Fruit fly (Drosophila melanogaster) whole organism, embryonic: ENCODE measurements around the gene Sfp23F.
A peak's percentile ranks its signal among the peaks of the same experiment; 100 is the strongest.

Source experiments
- ATbp ChIP-seq: fragments of 200-800 bp; sonication (Bioruptor generic); optimal IDR thresholded peaks from 2 replicates; lab custom pipeline; 2017; ENCODE audit warnings: missing biosample characterization, mild to moderate bottlenecking, missing genetic modification characterization, missing genetic modification reagents
- Abd-B ChIP-seq: fragments of 200-800 bp; sonication (Bioruptor generic); optimal IDR thresholded peaks from 2 replicates; lab custom pipeline; 2018; ENCODE audit warnings: missing biosample characterization, mild to moderate bottlenecking, missing genetic modification characterization, moderate library complexity
- Aef1 ChIP-seq: fragments of 200-800 bp; sonication (Bioruptor generic); IDR thresholded peaks from 3 replicates; pipeline ENCODE4 v1.3.6; 2022; ENCODE audit warnings: missing biosample characterization, missing genetic modification characterization
- Blimp-1 ChIP-seq: fragments of 200-800 bp; sonication (Bioruptor generic); optimal IDR thresholded peaks from 3 replicates; lab custom pipeline; 2018; ENCODE audit warnings: missing biosample characterization, missing genetic modification characterization, mild to moderate bottlenecking, moderate library complexity, missing genetic modification reagents
- Bteb2 ChIP-seq: fragments of 200-800 bp; sonication (Bioruptor generic); optimal IDR thresholded peaks from 2 replicates; lab custom pipeline; 2016; ENCODE audit warnings: missing biosample characterization, missing genetic modification characterization
- CG10543 ChIP-seq: fragments of 200-800 bp; sonication (Bioruptor generic); optimal IDR thresholded peaks from 3 replicates; lab custom pipeline; 2017; ENCODE audit warnings: missing biosample characterization, mild to moderate bottlenecking, missing genetic modification characterization, moderate library complexity
- CG10654 ChIP-seq: fragments of 200-800 bp; sonication (Bioruptor generic); optimal IDR thresholded peaks from 2 replicates; lab custom pipeline; 2016; ENCODE audit warnings: missing biosample characterization, missing genetic modification characterization
- CG12219 ChIP-seq: fragments of 200-800 bp; sonication (Bioruptor generic); optimal IDR thresholded peaks from 3 replicates; lab custom pipeline; 2018; ENCODE audit warnings: missing biosample characterization, mild to moderate bottlenecking, missing genetic modification characterization
- CG15479 ChIP-seq: fragments of 200-800 bp; sonication (Bioruptor generic); optimal IDR thresholded peaks from 3 replicates; lab custom pipeline; 2019; ENCODE audit warnings: missing biosample characterization, mild to moderate bottlenecking, missing genetic modification characterization, moderate library complexity
- CG1647 ChIP-seq: fragments of 200-800 bp; sonication (Bioruptor generic); optimal IDR thresholded peaks from 3 replicates; lab custom pipeline; 2016; ENCODE audit warnings: missing biosample characterization, missing genetic modification characterization
- CG17359 ChIP-seq: fragments of 200-800 bp; sonication (Bioruptor generic); optimal IDR thresholded peaks from 3 replicates; lab custom pipeline; 2018; ENCODE audit warnings: missing biosample characterization, mild to moderate bottlenecking, missing genetic modification characterization, moderate library complexity
- CG17385 ChIP-seq: fragments of 200-800 bp; sonication (Bioruptor generic); optimal IDR thresholded peaks from 3 replicates; lab custom pipeline; 2018; ENCODE audit warnings: missing biosample characterization, mild to moderate bottlenecking, missing genetic modification characterization
- CG31441 ChIP-seq: fragments of 200-800 bp; sonication (Bioruptor generic); IDR thresholded peaks from 2 replicates; pipeline ENCODE4 v1.3.6; 2022; ENCODE audit warnings: missing biosample characterization, missing genetic modification characterization
- CG32772 ChIP-seq: fragments of 200-800 bp; sonication (Bioruptor generic); IDR thresholded peaks from 2 replicates; pipeline ENCODE4 v1.3.6; 2022; ENCODE audit warnings: missing biosample characterization, missing genetic modification characterization
- CG3847 ChIP-seq: fragments of 200-800 bp; sonication (Bioruptor generic); IDR thresholded peaks from 2 replicates; pipeline ENCODE4 v1.3.6; 2022; ENCODE audit warnings: missing biosample characterization, missing genetic modification characterization
- CG3995 ChIP-seq: fragments of 200-800 bp; sonication (Bioruptor generic); optimal IDR thresholded peaks from 3 replicates; lab custom pipeline; 2016; ENCODE audit warnings: missing biosample characterization, missing genetic modification characterization
- CG4404 ChIP-seq: fragments of 200-800 bp; sonication (Bioruptor generic); IDR thresholded peaks from 2 replicates; pipeline ENCODE4 v1.3.6; 2022; ENCODE audit warnings: missing biosample characterization, missing genetic modification characterization
- CG5180 ChIP-seq: fragments of 200-800 bp; sonication (Bioruptor generic); optimal IDR thresholded peaks from 3 replicates; lab custom pipeline; 2017; ENCODE audit warnings: missing biosample characterization, missing genetic modification characterization, mild to moderate bottlenecking, moderate library complexity, missing genetic modification reagents
- CG6683 ChIP-seq: fragments of 200-800 bp; sonication (Bioruptor generic); optimal IDR thresholded peaks from 2 replicates; lab custom pipeline; 2017; ENCODE audit warnings: missing biosample characterization, mild to moderate bottlenecking, missing genetic modification characterization, missing genetic modification reagents
- CG7372 ChIP-seq: fragments of 200-800 bp; sonication (Bioruptor generic); IDR thresholded peaks from 2 replicates; pipeline ENCODE4 v1.3.6; 2022; ENCODE audit warnings: missing biosample characterization, missing genetic modification characterization
- CG8478 ChIP-seq: fragments of >200 bp; optimal IDR thresholded peaks from 2 replicates; lab custom pipeline; 2018
- CG8944 ChIP-seq: fragments of 200-800 bp; sonication (Bioruptor generic); optimal IDR thresholded peaks from 3 replicates; lab custom pipeline; 2016; ENCODE audit warnings: missing biosample characterization, missing genetic modification characterization
- Deaf1 ChIP-seq: fragments of 200-800 bp; optimal IDR thresholded peaks from 3 replicates; lab custom pipeline; 2019; ENCODE audit warnings: missing biosample characterization, mild to moderate bottlenecking, missing genetic modification characterization, moderate library complexity
- Drgx ChIP-seq: fragments of 200-800 bp; sonication (Bioruptor generic); IDR thresholded peaks from 2 replicates; pipeline ENCODE4 v1.3.6; 2022; ENCODE audit warnings: missing biosample characterization, missing genetic modification characterization
- E2f2 ChIP-seq: fragments of 200-800 bp; sonication (Bioruptor generic); IDR thresholded peaks from 2 replicates; pipeline ENCODE4 v1.3.6; 2022; ENCODE audit warnings: missing biosample characterization, missing genetic modification characterization
- Ets65A ChIP-seq: fragments of 200-800 bp; sonication (Bioruptor generic); peaks from one replicate; lab custom pipeline; 2016; ENCODE audit warnings: missing biosample characterization, missing genetic modification characterization
- Hsf ChIP-seq: fragments of 200-800 bp; sonication (Bioruptor generic); optimal IDR thresholded peaks from 3 replicates; lab custom pipeline; 2016; ENCODE audit warnings: missing biosample characterization, missing genetic modification characterization
- Poxn ChIP-seq: fragments of 200-800 bp; sonication (Bioruptor generic); IDR thresholded peaks from 2 replicates; pipeline ENCODE4 v1.3.6; 2022; ENCODE audit warnings: missing biosample characterization, missing genetic modification characterization
- Sox102F ChIP-seq: fragments of 200-800 bp; sonication (Bioruptor generic); optimal IDR thresholded peaks from 2 replicates; lab custom pipeline; 2018; ENCODE audit warnings: missing biosample characterization, mild to moderate bottlenecking, missing genetic modification characterization, moderate library complexity
- Trl ChIP-seq, 3 experiments: fragments of >200 bp in 2 of 3; fragments of 200-800 bp in 1 of 3; sonication (Bioruptor generic) in 1 of 3; optimal IDR thresholded peaks; 2 replicates in 1 of 3; 3 replicates in 2 of 3; lab custom pipeline; 2016 to 2017; ENCODE audit warnings: missing biosample characterization in 1 of 3, missing genetic modification characterization in 1 of 3
- br ChIP-seq: fragments of >200 bp; optimal IDR thresholded peaks from 2 replicates; lab custom pipeline; 2017
- chn ChIP-seq: fragments of 200-800 bp; sonication (Bioruptor generic); optimal IDR thresholded peaks from 2 replicates; lab custom pipeline; 2016; ENCODE audit warnings: missing biosample characterization, missing genetic modification characterization
- dan ChIP-seq: fragments of 200-800 bp; sonication (Bioruptor generic); IDR thresholded peaks from 2 replicates; pipeline ENCODE4 v1.3.6; 2022; ENCODE audit warnings: missing biosample characterization, missing genetic modification characterization
- dimm ChIP-seq: fragments of 200-800 bp; sonication (Bioruptor generic); IDR thresholded peaks from 2 replicates; pipeline ENCODE4 v1.3.6; 2022; ENCODE audit warnings: missing biosample characterization, missing genetic modification characterization
- dmrt11E ChIP-seq: fragments of 200-800 bp; sonication (Bioruptor generic); optimal IDR thresholded peaks from 3 replicates; lab custom pipeline; 2018; ENCODE audit warnings: missing biosample characterization, mild to moderate bottlenecking, missing genetic modification characterization, moderate library complexity
- dysf ChIP-seq: fragments of 200-800 bp; sonication (Bioruptor generic); IDR thresholded peaks from 3 replicates; pipeline ENCODE4 v1.3.6; 2022; ENCODE audit warnings: missing biosample characterization, missing genetic modification characterization
- ewg ChIP-seq: fragments of 200-800 bp; sonication (Bioruptor generic); optimal IDR thresholded peaks from 3 replicates; lab custom pipeline; 2017; ENCODE audit warnings: mild to moderate bottlenecking, missing biosample characterization, missing genetic modification reagents, missing genetic modification characterization
- fru ChIP-seq: fragments of >200 bp; optimal IDR thresholded peaks from 2 replicates; lab custom pipeline; 2017
- ftz-f1 ChIP-seq: fragments of 200-800 bp; sonication (Bioruptor generic); optimal IDR thresholded peaks from 2 replicates; lab custom pipeline; 2016; ENCODE audit warnings: missing biosample characterization, missing genetic modification characterization
- sens-2 ChIP-seq: fragments of 200-800 bp; sonication (Bioruptor generic); IDR thresholded peaks from 2 replicates; pipeline ENCODE4 v1.3.6; 2022; ENCODE audit warnings: missing biosample characterization, missing genetic modification characterization
- seq ChIP-seq: fragments of 200-800 bp; sonication (Bioruptor generic); IDR thresholded peaks from 2 replicates; pipeline ENCODE4 v1.3.6; 2022; ENCODE audit warnings: missing biosample characterization, missing genetic modification characterization
- shn ChIP-seq: fragments of 200-800 bp; sonication (Bioruptor generic); optimal IDR thresholded peaks from 3 replicates; lab custom pipeline; 2016; ENCODE audit warnings: missing biosample characterization, missing genetic modification characterization
- sim ChIP-seq: fragments of 200-800 bp; sonication (Bioruptor generic); IDR thresholded peaks from 2 replicates; pipeline ENCODE4 v1.3.6; 2022; ENCODE audit warnings: missing biosample characterization, missing genetic modification characterization
- sqz ChIP-seq: fragments of 200-800 bp; sonication (Bioruptor generic); optimal IDR thresholded peaks from 3 replicates; lab custom pipeline; 2018; ENCODE audit warnings: missing biosample characterization, mild to moderate bottlenecking, missing genetic modification characterization
- tll ChIP-seq, 2 experiments: fragments of 200-800 bp in 1 of 2; fragments of >200 bp in 1 of 2; sonication (Bioruptor generic) in 1 of 2; optimal IDR thresholded peaks; 2 replicates each; lab custom pipeline; 2017 to 2019; ENCODE audit warnings: missing biosample characterization in 2 of 2, missing genetic modification characterization in 2 of 2, mild to moderate bottlenecking in 1 of 2, moderate library complexity in 1 of 2
- tup ChIP-seq: fragments of 200-800 bp; sonication (Bioruptor generic); optimal IDR thresholded peaks from 2 replicates; lab custom pipeline; 2016; ENCODE audit warnings: missing biosample characterization, mild to moderate bottlenecking, missing genetic modification characterization, moderate library complexity
- vvl ChIP-seq: fragments of 200-800 bp; sonication (Bioruptor generic); IDR thresholded peaks from 2 replicates; pipeline ENCODE4 v1.3.6; 2022; ENCODE audit warnings: missing biosample characterization, missing genetic modification characterization
- zen2 ChIP-seq: fragments of 200-800 bp; sonication (Bioruptor generic); IDR thresholded peaks from 3 replicates; pipeline ENCODE4 v1.3.6; 2022; ENCODE audit warnings: missing biosample characterization, missing genetic modification characterization; ENCODE audit not compliant: partially characterized antibody
- zfh2 ChIP-seq: fragments of 200-800 bp; sonication (Bioruptor generic); optimal IDR thresholded peaks from 2 replicates; lab custom pipeline; 2016; ENCODE audit warnings: missing biosample characterization, missing genetic modification characterization

Sfp23F gene

DNA sequence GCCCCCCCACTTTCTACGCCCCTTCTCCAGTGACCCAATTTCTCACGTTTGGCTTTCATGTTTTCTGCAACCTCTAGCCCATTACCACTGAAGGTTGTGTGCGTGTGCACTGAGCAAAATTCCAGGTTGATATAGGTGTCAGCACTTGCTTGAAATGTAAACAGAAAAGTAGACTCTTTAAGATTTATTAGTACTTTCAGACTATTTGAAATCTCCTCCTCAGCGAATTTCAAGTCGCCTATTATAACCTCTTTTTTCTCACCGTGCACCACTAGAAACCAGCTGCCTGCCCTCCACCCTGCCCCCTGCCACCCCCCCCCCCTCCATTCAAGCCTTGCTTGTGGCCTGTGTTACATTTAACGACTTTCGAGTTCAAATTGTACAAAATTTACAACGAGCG lies 47.5 kb upstream of the Sfp23F start (continued):
- TF ChIP-seq CG17359 (tag; lab: Kevin White, UChicago), result peak; percentile 59
- peak; percentile 9; the same call in 1 of the 2 replicates for TF ChIP-seq dan (GFP tag; lab: Robert Waterston, UW)
- no peak for TF ChIP-seq CG12219 (GFP tag; lab: Kevin White, UChicago)
- TF ChIP-seq chn (GFP tag; lab: Kevin White, UChicago), result peak; percentile 9
- TF ChIP-seq shn (GFP tag; lab: Kevin White, UChicago), result no peak
- TF ChIP-seq dmrt11E, result peak; percentile 60
- TF ChIP-seq Bteb2, result no peak
- TF ChIP-seq CG10654 (GFP tag; lab: Kevin White, UChicago), result peak; percentile 27
- peak; percentile 54 for TF ChIP-seq Abd-B (GFP tag; lab: Kevin White, UChicago)
- no peak; the same call in 1 of the 2 replicates for TF ChIP-seq CG3847 (GFP tag; lab: Robert Waterston, UW)
- no peak for TF ChIP-seq tup (GFP tag; lab: Kevin White, UChicago)
- TF ChIP-seq CG10543, result no peak
- no peak for TF ChIP-seq zfh2 (GFP tag; lab: Kevin White, UChicago)
- no peak for TF ChIP-seq ftz-f1 (GFP tag; lab: Kevin White, UChicago)
- no peak for TF ChIP-seq dimm (GFP tag; lab: Robert Waterston, UW)
- peak; percentile 14 for TF ChIP-seq CG8944
- TF ChIP-seq Aef1 (GFP tag; lab: Robert Waterston, UW), result peak; percentile 28; the same call in 1 of the 3 replicates
- TF ChIP-seq dysf, result peak; percentile 59; the same call in 2 of the 3 replicates
- TF ChIP-seq CG8478 (lab: Kevin White, UChicago), result no peak
- TF ChIP-seq CG1647, result no peak
- TF ChIP-seq sens-2 (GFP tag; lab: Robert Waterston, UW), result peak; percentile 44; the same call in 1 of the 2 replicates
- no peak for TF ChIP-seq Hsf
- TF ChIP-seq Poxn (GFP tag; lab: Robert Waterston, UW), result no peak
- no peak for TF ChIP-seq br
- TF ChIP-seq fru (lab: Kevin White, UChicago), result no peak
- no peak for TF ChIP-seq CG15479
- no peak for TF ChIP-seq CG6683 (GFP tag; lab: Kevin White, UChicago)
- peak; percentile 31; the same call in 1 of the 2 replicates for TF ChIP-seq E2f2 (GFP tag; lab: Robert Waterston, UW)
- peak; percentile 10 for TF ChIP-seq CG17385 (GFP tag; lab: Kevin White, UChicago)
- TF ChIP-seq, all 482 proteins: peak for 170

DNA sequence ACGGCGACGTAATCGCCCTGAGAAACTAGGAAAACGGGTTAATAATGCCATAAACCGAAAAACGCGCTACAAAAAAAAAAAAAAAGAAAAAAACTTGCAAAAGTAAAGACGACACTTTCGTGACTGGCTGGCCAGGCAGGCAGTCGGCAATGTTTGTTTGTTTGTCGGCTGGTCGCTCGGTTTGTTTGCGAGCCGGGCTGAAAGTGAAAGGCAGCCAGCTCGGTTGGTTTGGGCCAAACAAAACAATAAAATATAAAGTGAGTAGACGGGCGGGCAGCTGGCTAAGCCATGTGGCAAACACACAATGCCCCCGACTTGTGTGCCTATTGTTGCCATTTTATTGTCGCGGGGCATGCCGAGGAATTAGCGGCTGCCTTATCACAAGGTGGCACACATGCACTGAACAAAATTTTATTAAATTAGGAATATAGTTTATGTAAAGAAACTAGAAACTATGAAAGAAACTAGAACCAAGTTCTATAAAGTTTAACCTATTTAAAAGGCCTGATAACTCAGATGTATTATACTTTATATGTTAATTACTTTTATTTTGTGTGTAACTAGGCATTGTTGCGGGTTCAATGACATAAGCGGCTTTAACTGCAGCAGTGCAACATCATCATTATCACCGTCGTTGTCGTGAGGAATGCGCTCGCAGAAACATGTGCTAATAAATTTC lies 41.0 kb upstream of the Sfp23F start:
- TF ChIP-seq Sox102F (GFP tag; lab: Kevin White, UChicago), result peak; percentile 6
- TF ChIP-seq Drgx (GFP tag; lab: Robert Waterston, UW), result peak; percentile 59
- no peak for TF ChIP-seq CG4404
- peak; percentile 39 for TF ChIP-seq CG5180 (GFP tag; lab: Kevin White, UChicago)
- no peak for TF ChIP-seq tll (GFP tag; optimal IDR thresholded peaks at IDR 0.05; lab: Kevin White, UChicago)
- no peak for TF ChIP-seq fru (lab: Kevin White, UChicago)
- peak; percentile 52 for TF ChIP-seq Deaf1 (tag; lab: Kevin White, UChicago)
- TF ChIP-seq Blimp-1, result peak; percentile 79
- no peak for TF ChIP-seq CG7372 (GFP tag; lab: Robert Waterston, UW)
- 0 out of 2 replicates have a peak, but pooled peaks have one; percentile 15 for TF ChIP-seq CG31441

DNA sequence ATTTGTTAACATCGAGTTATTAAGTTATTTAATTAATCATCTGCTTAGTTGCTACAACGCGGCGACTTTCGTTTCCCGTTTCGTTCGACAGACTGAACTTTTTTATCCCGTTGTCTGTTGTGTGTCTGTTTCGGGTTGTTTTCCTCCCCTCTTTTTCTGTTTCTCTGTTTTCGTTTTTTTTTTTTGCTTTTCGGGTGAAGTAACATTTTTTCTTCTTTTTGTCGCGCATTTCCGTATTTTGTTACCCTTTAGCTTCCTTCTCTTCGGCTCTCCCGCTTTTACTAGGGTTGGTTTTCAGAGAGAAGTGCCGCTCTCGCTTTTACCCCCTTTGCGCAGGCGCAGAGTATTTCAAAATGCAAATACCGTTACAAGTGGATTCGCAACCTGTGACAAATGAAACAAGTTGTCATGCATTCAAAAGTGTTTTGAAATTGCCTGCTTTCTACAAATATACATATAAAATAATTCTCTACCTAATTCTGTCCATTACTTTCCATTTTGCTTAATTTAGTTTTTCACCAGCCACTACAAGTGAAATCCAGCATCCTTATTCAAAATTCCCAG lies 39.2 kb upstream of the Sfp23F start, which contains the start of gene Pgant2:
Gene Pgant2 (minus strand): TSS at position 51 of the 564 bp plus-strand sequence.
- TF ChIP-seq chn (GFP tag; lab: Kevin White, UChicago), result no peak
- peak; percentile 77 for TF ChIP-seq seq (GFP tag; lab: Robert Waterston, UW)
- peak; percentile 85 for TF ChIP-seq sqz (GFP tag; lab: Kevin White, UChicago)
- TF ChIP-seq CG3995 (GFP tag; lab: Kevin White, UChicago), result peak; percentile 79
- peak; percentile 31 for TF ChIP-seq Ets65A (GFP tag; lab: Kevin White, UChicago)
- 0 out of 3 replicates have a peak, but pooled peaks have one; percentile 16 for TF ChIP-seq zen2 (GFP tag; lab: Robert Waterston, UW)
- peak; percentile 90 for TF ChIP-seq ewg (GFP tag; lab: Kevin White, UChicago)
- TF ChIP-seq ATbp (GFP tag; lab: Kevin White, UChicago), result no peak
- TF ChIP-seq CG32772 (GFP tag; lab: Robert Waterston, UW), result peak; percentile 30; the same call in 1 of the 2 replicates
- TF ChIP-seq Trl (optimal IDR thresholded peaks at IDR 0.05; lab: Kevin White, UChicago), result peak; percentile 43
- no peak for TF ChIP-seq Trl (GFP tag; optimal IDR thresholded peaks at IDR 0.05; lab: Kevin White, UChicago)
- TF ChIP-seq sim (GFP tag; lab: Robert Waterston, UW), result no peak
- TF ChIP-seq vvl (GFP tag; lab: Robert Waterston, UW), result 0 out of 2 replicates have a peak, but pooled peaks have one; percentile 9
